Worm (Caenorhabditis elegans) whole organism, young adult: ENCODE measurements around the gene col-180.

ENCODE experiments used
- B0019.2 ChIP-seq: fragments of 200-800 bp; sonication (Bioruptor generic); conservative IDR thresholded peaks from 2 replicates; pipeline ENCODE4 v1.3.6; 2022; ENCODE audit warnings: missing genetic modification reagents, missing genetic modification characterization, missing compliant biosample characterization
- B0261.1 ChIP-seq: sonication (generic microtip); optimal IDR thresholded peaks from 2 replicates; lab custom pipeline; 2016; ENCODE audit warnings: mild to moderate bottlenecking, missing genetic modification characterization, moderate library complexity, missing compliant biosample characterization
- F10E7.11 ChIP-seq: sonication (generic microtip); optimal IDR thresholded peaks from 2 replicates; lab custom pipeline; 2017; ENCODE audit warnings: mild to moderate bottlenecking, missing genetic modification characterization, moderate library complexity, missing compliant biosample characterization
- F23B12.7 ChIP-seq: sonication (generic microtip); optimal IDR thresholded peaks from 2 replicates; lab custom pipeline; 2017; ENCODE audit warnings: missing genetic modification characterization, mild to moderate bottlenecking, missing compliant biosample characterization, antibody characterized with exemption, moderate library complexity; ENCODE audit not compliant: insufficient read depth
- F37B4.10 ChIP-seq: fragments of 200-800 bp; sonication (Bioruptor generic); IDR thresholded peaks from 2 replicates; pipeline ENCODE4 v1.3.6; 2022; ENCODE audit warnings: missing genetic modification characterization, missing compliant biosample characterization
- F39B2.1 ChIP-seq: fragments of 200-800 bp; sonication (Bioruptor generic); IDR thresholded peaks from 2 replicates; pipeline ENCODE4 v1.3.6; 2022; ENCODE audit warnings: missing genetic modification reagents, missing genetic modification characterization, missing compliant biosample characterization
- F57C9.4 ChIP-seq: sonication (generic microtip); optimal IDR thresholded peaks from 2 replicates; lab custom pipeline; 2017; ENCODE audit warnings: mild to moderate bottlenecking, missing genetic modification characterization, missing compliant biosample characterization
- K11D2.4 ChIP-seq: fragments of 200-800 bp; sonication (Bioruptor generic); IDR thresholded peaks from 2 replicates; pipeline ENCODE4 v1.3.6; 2022; ENCODE audit warnings: missing genetic modification reagents, missing genetic modification characterization, missing compliant biosample characterization
- T26A5.8 ChIP-seq: sonication (generic microtip); optimal IDR thresholded peaks from 2 replicates; lab custom pipeline; 2016; ENCODE audit warnings: missing genetic modification characterization, missing compliant biosample characterization
- Y95B8A.8 ChIP-seq: fragments of 200-800 bp; sonication (Bioruptor generic); IDR thresholded peaks from 2 replicates; pipeline ENCODE4 v1.3.6; 2022; ENCODE audit warnings: missing genetic modification reagents, missing genetic modification characterization, missing compliant biosample characterization
- aptf-3 ChIP-seq: fragments of 200-800 bp; sonication (Bioruptor generic); IDR thresholded peaks from 2 replicates; pipeline ENCODE4 v1.3.6; 2022; ENCODE audit warnings: missing genetic modification characterization, missing compliant biosample characterization
- atf-7 ChIP-seq: sonication (generic microtip); optimal IDR thresholded peaks from 2 replicates; lab custom pipeline; 2017; ENCODE audit warnings: mild to moderate bottlenecking, missing genetic modification characterization, missing compliant biosample characterization
- ccch-3 ChIP-seq: fragments of 200-800 bp; sonication (Bioruptor generic); optimal IDR thresholded peaks from 2 replicates; lab custom pipeline; 2018; ENCODE audit warnings: mild to moderate bottlenecking, missing genetic modification characterization, missing compliant biosample characterization
- ceh-100 ChIP-seq: fragments of 200-800 bp; sonication (Bioruptor generic); IDR thresholded peaks from 2 replicates; pipeline ENCODE4 v1.3.6; 2022; ENCODE audit warnings: missing genetic modification reagents, missing genetic modification characterization, missing compliant biosample characterization
- ceh-27 ChIP-seq: fragments of 200-800 bp; sonication (Bioruptor generic); optimal IDR thresholded peaks from 2 replicates; lab custom pipeline; 2018; ENCODE audit warnings: mild to moderate bottlenecking, missing genetic modification characterization, moderate library complexity, missing compliant biosample characterization
- ceh-40 ChIP-seq: fragments of 200-800 bp; sonication (Bioruptor generic); IDR thresholded peaks from 2 replicates; pipeline ENCODE4 v1.3.6; 2022; ENCODE audit warnings: missing genetic modification characterization, missing compliant biosample characterization
- die-1 ChIP-seq: sonication (generic microtip); optimal IDR thresholded peaks from 2 replicates; lab custom pipeline; 2016; ENCODE audit warnings: missing genotype, mild to moderate bottlenecking, missing genetic modification characterization, missing compliant biosample characterization
- dox-1 ChIP-seq: fragments of 200-800 bp; sonication (Bioruptor generic); IDR thresholded peaks from 2 replicates; pipeline ENCODE4 v1.3.6; 2022; ENCODE audit warnings: missing genetic modification reagents, missing genetic modification characterization, missing compliant biosample characterization
- dpff-1 ChIP-seq: sonication (generic microtip); optimal IDR thresholded peaks from 2 replicates; lab custom pipeline; 2017; ENCODE audit warnings: mild to moderate bottlenecking, missing genetic modification characterization, missing compliant biosample characterization
- efl-1 ChIP-seq: fragments of 150-350 bp; optimal IDR thresholded peaks from 2 replicates; lab custom pipeline; 2014; ENCODE audit warnings: missing biosample characterization, missing genetic modification reagents, missing genetic modification characterization
- egrh-3 ChIP-seq: fragments of 200-800 bp; sonication (Bioruptor generic); IDR thresholded peaks from 2 replicates; pipeline ENCODE4 v1.3.6; 2022; ENCODE audit warnings: missing genetic modification reagents, missing genetic modification characterization, missing compliant biosample characterization
- ekl-4 ChIP-seq: fragments of 200-800 bp; sonication (Bioruptor generic); IDR thresholded peaks from 2 replicates; pipeline ENCODE4 v1.3.6; 2022; ENCODE audit warnings: missing genetic modification reagents, missing genetic modification characterization, missing compliant biosample characterization
- hlh-26 ChIP-seq: fragments of 200-800 bp; sonication (Bioruptor generic); conservative IDR thresholded peaks from 2 replicates; pipeline ENCODE4 v1.3.6; 2022; ENCODE audit warnings: missing genetic modification reagents, missing genetic modification characterization, missing compliant biosample characterization
- hmg-20 ChIP-seq: fragments of 200-800 bp; sonication (Bioruptor generic); IDR thresholded peaks from 2 replicates; pipeline ENCODE4 v1.3.6; 2022; ENCODE audit warnings: missing genetic modification reagents, missing genetic modification characterization, missing compliant biosample characterization
- hsf-1 ChIP-seq: fragments of 200-800 bp; sonication (Bioruptor generic); IDR thresholded peaks from 2 replicates; pipeline ENCODE4 v1.3.6; 2022; ENCODE audit warnings: missing genetic modification reagents, missing genetic modification characterization, missing compliant biosample characterization
- lag-1 ChIP-seq: fragments of 200-800 bp; sonication (Bioruptor generic); IDR thresholded peaks from 2 replicates; pipeline ENCODE4 v1.3.6; 2022; ENCODE audit warnings: missing genetic modification reagents, missing genetic modification characterization, missing compliant biosample characterization
- let-607 ChIP-seq, 2 experiments: fragments of 200-800 bp in 1 of 2; sonication (Bioruptor generic) in 1 of 2; sonication (generic microtip) in 1 of 2; optimal IDR thresholded peaks; 2 replicates each; lab custom pipeline; 2016 to 2018; ENCODE audit warnings: mild to moderate bottlenecking in 2 of 2, missing compliant biosample characterization in 2 of 2, missing genetic modification characterization in 2 of 2, moderate library complexity in 2 of 2, missing genotype in 1 of 2
- lin-26 ChIP-seq: fragments of 200-800 bp; sonication (Bioruptor generic); IDR thresholded peaks from 2 replicates; pipeline ENCODE4 v1.3.6; 2022; ENCODE audit warnings: missing genetic modification reagents, missing genetic modification characterization, missing compliant biosample characterization
- lsy-27 ChIP-seq: sonication (generic microtip); optimal IDR thresholded peaks from 2 replicates; lab custom pipeline; 2017; ENCODE audit warnings: missing genetic modification characterization, mild to moderate bottlenecking, missing compliant biosample characterization, antibody characterized with exemption, missing genotype, borderline replicate concordance; ENCODE audit not compliant: insufficient read depth
- madf-10 ChIP-seq: sonication (generic microtip); optimal IDR thresholded peaks from 2 replicates; lab custom pipeline; 2016; ENCODE audit warnings: mild to moderate bottlenecking, missing genetic modification characterization, missing compliant biosample characterization
- madf-3 ChIP-seq: fragments of 200-800 bp; sonication (Bioruptor generic); IDR thresholded peaks from 2 replicates; pipeline ENCODE4 v1.3.6; 2022; ENCODE audit warnings: missing genetic modification reagents, missing genetic modification characterization, missing compliant biosample characterization
- mes-4 ChIP-seq: sonication (generic microtip); optimal IDR thresholded peaks from 2 replicates; lab custom pipeline; 2016; ENCODE audit warnings: missing genotype, missing genetic modification characterization, missing compliant biosample characterization
- nfya-2 ChIP-seq: fragments of 200-800 bp; sonication (Bioruptor generic); IDR thresholded peaks from 2 replicates; pipeline ENCODE4 v1.3.6; 2022; ENCODE audit warnings: missing genetic modification reagents, missing genetic modification characterization, missing compliant biosample characterization
- nfyb-1 ChIP-seq: fragments of 200-800 bp; sonication (Bioruptor generic); IDR thresholded peaks from 2 replicates; pipeline ENCODE4 v1.3.6; 2022; ENCODE audit warnings: missing genetic modification reagents, missing genetic modification characterization, missing compliant biosample characterization
- nhr-179 ChIP-seq: sonication (generic microtip); optimal IDR thresholded peaks from 2 replicates; lab custom pipeline; 2016; ENCODE audit warnings: mild to moderate bottlenecking, missing genetic modification characterization, missing compliant biosample characterization
- rcor-1 ChIP-seq: fragments of 200-800 bp; sonication (Bioruptor generic); IDR thresholded peaks from 2 replicates; pipeline ENCODE4 v1.3.6; 2022; ENCODE audit warnings: missing genetic modification reagents, missing genetic modification characterization, missing compliant biosample characterization
- repo-1 ChIP-seq: sonication (generic microtip); optimal IDR thresholded peaks from 2 replicates; lab custom pipeline; 2017; ENCODE audit warnings: mild to moderate bottlenecking, missing genetic modification characterization, missing compliant biosample characterization
- snpc-4 ChIP-seq, 5 experiments: fragments of 150-350 bp in 1 of 5; sonication (generic microtip) in 4 of 5; optimal IDR thresholded peaks; 2 replicates each; lab custom pipeline; 2014 to 2018; ENCODE audit warnings: missing genetic modification characterization in 5 of 5, missing biosample characterization in 3 of 5, antibody characterized with exemption in 2 of 5, mild to moderate bottlenecking in 2 of 5, missing compliant biosample characterization in 2 of 5, missing genotype in 2 of 5, moderate library complexity in 2 of 5, missing genetic modification reagents in 1 of 5
- somi-1 ChIP-seq: fragments of 200-800 bp; sonication (Bioruptor generic); optimal IDR thresholded peaks from 2 replicates; lab custom pipeline; 2018; ENCODE audit warnings: mild to moderate bottlenecking, missing genetic modification characterization, missing compliant biosample characterization
- tbp1 ChIP-seq: fragments of 200-800 bp; sonication (Bioruptor generic); optimal IDR thresholded peaks from 2 replicates; lab custom pipeline; 2018; ENCODE audit warnings: mild to moderate bottlenecking, missing genetic modification characterization, missing compliant biosample characterization
- unc-130 ChIP-seq: sonication (generic microtip); optimal IDR thresholded peaks from 2 replicates; lab custom pipeline; 2016; ENCODE audit warnings: missing genetic modification reagents, missing genetic modification characterization, missing compliant biosample characterization
- ztf-22 ChIP-seq: fragments of 200-800 bp; sonication (Bioruptor generic); optimal IDR thresholded peaks from 2 replicates; lab custom pipeline; 2018; ENCODE audit warnings: mild to moderate bottlenecking, missing genetic modification characterization, moderate library complexity, missing compliant biosample characterization
- ztf-25 ChIP-seq: fragments of 200-800 bp; sonication (Bioruptor generic); IDR thresholded peaks from 2 replicates; pipeline ENCODE4 v1.3.6; 2022; ENCODE audit warnings: missing genetic modification reagents, missing genetic modification characterization, missing compliant biosample characterization
- ztf-6 ChIP-seq: fragments of 200-800 bp; sonication (Bioruptor generic); IDR thresholded peaks from 2 replicates; pipeline ENCODE4 v1.3.6; 2022; ENCODE audit warnings: missing genetic modification reagents, missing genetic modification characterization, missing compliant biosample characterization

col-180 gene

ce11 chrX:11712230-11712853 is at the start of gene col-180:
Gene col-180, minus strand, starts transcription at chrX:11712280.
- TF ChIP-seq hmg-20 (GFP tag; lab: Robert Waterston, UW) (no peak), ztf-25 (no peak), mes-4 (no peak), hlh-26 (GFP tag; lab: Robert Waterston, UW) (no peak), B0019.2 (GFP tag; lab: Robert Waterston, UW) (no peak), efl-1 (GFP tag; lab: Kevin White, UChicago) (no peak), let-607 (tag; optimal IDR thresholded peaks at IDR 0.05; lab: Kevin White, UChicago) (no peak), nfyb-1 (GFP tag; lab: Robert Waterston, UW) (no peak), madf-3 (no peak), rcor-1 (no peak), egrh-3 (GFP tag; lab: Robert Waterston, UW) (no peak), snpc-4 (GFP tag; optimal IDR thresholded peaks at IDR 0.05; lab: Kevin White, UChicago) (no peak), snpc-4 (tag; optimal IDR thresholded peaks at IDR 0.05; lab: Kevin White, UChicago) (no peak), F10E7.11 (no peak), hsf-1 (no peak), ztf-6 (GFP tag; lab: Robert Waterston, UW) (no peak)

ce11 chrX:11758809-11759208 is 46.7 kb upstream of the col-180 start, which contains the start of gene lact-7:
Gene lact-7, plus strand, starts transcription at chrX:11759109.
- peak; percentile 67 for TF ChIP-seq ceh-27 (GFP tag; lab: Kevin White, UChicago)
- TF ChIP-seq repo-1 (tag; lab: Kevin White, UChicago) = no peak

DNA sequence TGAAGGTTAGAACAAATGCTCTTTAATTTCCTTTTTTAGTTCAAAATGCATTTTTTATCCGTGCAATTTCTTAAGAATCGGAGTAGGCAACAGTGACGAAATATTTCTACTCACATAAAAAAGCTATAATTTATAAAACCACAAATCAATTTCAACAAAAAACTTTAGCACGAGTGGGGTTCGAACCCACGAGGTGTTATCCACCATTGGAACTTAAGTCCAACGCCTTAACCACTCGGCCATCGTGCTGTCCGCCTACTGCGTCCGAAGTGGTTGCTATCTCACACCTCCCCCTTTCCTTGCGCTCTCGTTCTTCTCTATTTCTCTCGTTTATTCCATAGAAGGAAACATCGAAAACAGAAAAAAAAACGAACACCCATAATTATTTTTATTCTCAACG is 45.6 kb upstream of the col-180 start:
- TF ChIP-seq ztf-22 (GFP tag; lab: Kevin White, UChicago) = no peak
- 0 out of 2 replicates have a peak, but pooled peaks have one; percentile 52 for TF ChIP-seq F39B2.1
- TF ChIP-seq ekl-4 = peak; percentile 67; the same call in 1 of the 2 replicates
- no peak for TF ChIP-seq nhr-179
- TF ChIP-seq F23B12.7 (tag; lab: Kevin White, UChicago) = peak; percentile 90
- TF ChIP-seq lin-26 = peak; percentile 98
- TF ChIP-seq mes-4 = peak; percentile 88
- no peak for TF ChIP-seq Y95B8A.8
- TF ChIP-seq unc-130 (GFP tag; lab: Kevin White, UChicago) = peak; percentile 48
- TF ChIP-seq ccch-3 (GFP tag; lab: Kevin White, UChicago) = no peak
- TF ChIP-seq ztf-6 (GFP tag; lab: Robert Waterston, UW) = peak; percentile 70; the same call in 1 of the 2 replicates
- no peak; the same call in 1 of the 2 replicates for TF ChIP-seq dox-1 (GFP tag; lab: Robert Waterston, UW)
- 0 out of 2 replicates have a peak, but pooled peaks have one; percentile 70 for TF ChIP-seq nfya-2 (GFP tag; lab: Robert Waterston, UW)
- TF ChIP-seq lag-1 = no peak
- TF ChIP-seq F37B4.10 (GFP tag; lab: Robert Waterston, UW) = 0 out of 2 replicates have a peak, but pooled peaks have one; percentile 44
- TF ChIP-seq nfyb-1 (GFP tag; lab: Robert Waterston, UW) = peak; percentile 91
- TF ChIP-seq K11D2.4 (GFP tag; lab: Robert Waterston, UW) = peak; percentile 77
- no peak for TF ChIP-seq aptf-3 (GFP tag; lab: Robert Waterston, UW)
- TF ChIP-seq T26A5.8 = peak; percentile 71
- TF ChIP-seq efl-1 (GFP tag; lab: Kevin White, UChicago) = no peak
- TF ChIP-seq ceh-40 (GFP tag; lab: Robert Waterston, UW) = peak; percentile 73
- peak; percentile 62 for TF ChIP-seq atf-7
- TF ChIP-seq die-1 = peak; percentile 94
- peak; percentile 63 for TF ChIP-seq ceh-100 (GFP tag; lab: Robert Waterston, UW)
- peak; percentile 72 for TF ChIP-seq somi-1 (GFP tag; lab: Kevin White, UChicago)
- no peak for TF ChIP-seq dpff-1
- no peak for TF ChIP-seq F57C9.4
- peak; percentile 38 to 66 for TF ChIP-seq let-607 (tag; optimal IDR thresholded peaks at IDR 0.05; lab: Kevin White, UChicago)
- peak; percentile 97 for TF ChIP-seq B0261.1 (tag; lab: Kevin White, UChicago)
- peak; percentile 99 for TF ChIP-seq tbp1 (GFP tag; lab: Kevin White, UChicago)
- TF ChIP-seq lsy-27 = no peak
- peak; percentile 87 for TF ChIP-seq madf-10
